Worm (Caenorhabditis elegans): Measurements from ENCODE around the gene W03F9.4.

The W03F9.4 gene

DNA sequence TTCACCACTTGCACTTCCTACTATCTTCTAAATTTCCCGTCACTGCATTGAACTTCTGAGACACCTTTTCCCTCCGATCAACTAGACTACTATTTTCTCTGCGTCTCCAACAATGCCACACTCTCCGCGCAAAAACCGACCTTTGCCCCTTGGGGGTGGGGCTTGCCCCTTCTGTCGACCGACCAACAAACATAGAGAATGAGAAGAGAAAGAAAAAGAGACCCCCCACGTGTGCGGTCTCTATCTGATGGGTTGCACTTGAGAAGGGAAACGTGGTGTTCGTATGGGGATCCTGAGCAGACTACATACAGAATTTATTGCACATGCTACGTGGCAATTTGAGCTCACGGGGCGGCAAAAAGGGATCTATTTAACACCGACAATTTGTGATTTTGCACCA is 4.0 kb upstream of the W03F9.4 start (continued):
- no peak for TF ChIP-seq lsy-2 (tag; optimal IDR thresholded peaks at IDR 0.05)

DNA sequence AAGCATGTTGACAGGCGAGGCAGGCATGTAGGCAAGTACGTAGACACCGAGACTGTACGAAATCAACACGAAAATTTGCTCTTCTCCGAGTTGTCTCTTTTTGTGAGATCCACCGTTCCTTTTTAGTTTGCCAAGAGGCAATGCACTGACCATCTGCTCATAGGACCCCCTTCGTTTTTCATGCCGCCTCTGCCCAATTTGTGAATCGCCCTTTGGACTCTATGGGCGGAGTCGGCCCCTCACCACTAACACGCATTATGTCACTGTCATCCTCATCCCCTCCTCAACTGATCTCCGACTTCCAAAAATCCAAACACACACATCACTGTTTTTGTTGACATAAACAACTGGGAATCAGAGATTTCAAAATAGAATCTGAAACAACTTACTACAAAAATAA is 2.7 kb upstream of the W03F9.4 start:
- TF ChIP-seq Y75B8A.6 (GFP tag; IDR thresholded peaks at IDR 0.05) (no peak), fkh-10 (GFP tag; optimal IDR thresholded peaks at IDR 0.05) (no peak), ctbp-1 (GFP tag; IDR thresholded peaks at IDR 0.05) (0 out of 2 replicates have a peak, but pooled peaks have one; percentile 15), zip-2 (tag; optimal IDR thresholded peaks at IDR 0.05) (no peak), mdl-1 (tag; optimal IDR thresholded peaks at IDR 0.05) (peak in 1 of 2 experiments; percentile 9), nhr-11 (tag; optimal IDR thresholded peaks at IDR 0.05) (no peak)

DNA sequence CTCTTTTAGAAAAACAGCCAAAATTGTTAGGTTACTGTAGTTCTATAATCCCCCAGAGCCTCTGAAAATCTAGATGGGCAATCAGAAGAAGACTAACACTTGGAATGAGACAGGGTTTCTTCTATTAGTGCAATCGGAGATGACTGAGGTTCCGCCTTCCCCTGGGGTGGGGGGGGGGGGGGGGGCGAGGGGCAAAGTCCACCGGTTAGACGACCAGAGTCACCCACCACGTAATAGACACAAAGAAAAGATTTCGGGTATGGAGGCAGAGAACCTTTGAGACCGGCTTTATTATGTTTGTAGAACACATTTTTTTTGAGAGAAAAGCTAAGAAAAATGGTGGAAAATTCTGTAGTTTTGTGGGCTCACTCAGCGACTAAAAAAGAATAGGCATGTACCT is 968 bp upstream of the W03F9.4 start:
- TF ChIP-seq zip-11 (GFP tag; IDR thresholded peaks at IDR 0.05) (no peak), R02D3.7 (tag; optimal IDR thresholded peaks at IDR 0.05) (no peak), php-3 (GFP tag; IDR thresholded peaks at IDR 0.05) (no peak), zip-2 (tag; optimal IDR thresholded peaks at IDR 0.05) (no peak), vab-7 (GFP tag; IDR thresholded peaks at IDR 0.05) (no peak), set-16 (GFP tag; IDR thresholded peaks at IDR 0.05) (peak; percentile 79), pha-4 (GFP tag; IDR thresholded peaks at IDR 0.05) (peak; percentile 26; the same call in 1 of the 2 replicates), pha-4 (tag; optimal IDR thresholded peaks at IDR 0.05) (no peak), snpc-4 (tag; optimal IDR thresholded peaks at IDR 0.05) (no peak)

DNA sequence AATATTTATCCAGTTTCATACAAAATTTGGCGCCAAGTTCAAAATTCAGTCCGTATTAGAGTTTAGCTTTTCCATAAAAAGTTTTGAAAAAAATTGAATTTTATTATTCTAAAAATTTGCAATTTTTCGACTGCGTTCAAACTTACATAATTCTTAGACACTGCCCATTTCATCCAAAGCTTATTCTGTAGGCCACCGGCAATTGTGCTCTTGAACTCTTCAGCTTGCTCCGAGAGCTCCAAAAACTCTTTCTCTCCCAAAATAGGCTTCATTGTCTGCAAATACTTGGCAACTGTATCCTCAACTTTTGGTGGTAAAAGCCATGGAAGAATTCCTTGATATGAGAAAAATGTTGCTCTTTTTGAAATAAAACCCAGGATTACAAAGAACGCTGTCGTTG is 1.1 kb downstream of the W03F9.4 start:
- TF ChIP-seq ceh-20 (GFP tag; IDR thresholded peaks at IDR 0.05) (no peak), unc-62 (GFP tag; optimal IDR thresholded peaks at IDR 0.05 in 1 of 2) (peak in 1 of 2 experiments; percentile 96), unc-62 (tag; optimal IDR thresholded peaks at IDR 0.05) (no peak)

DNA sequence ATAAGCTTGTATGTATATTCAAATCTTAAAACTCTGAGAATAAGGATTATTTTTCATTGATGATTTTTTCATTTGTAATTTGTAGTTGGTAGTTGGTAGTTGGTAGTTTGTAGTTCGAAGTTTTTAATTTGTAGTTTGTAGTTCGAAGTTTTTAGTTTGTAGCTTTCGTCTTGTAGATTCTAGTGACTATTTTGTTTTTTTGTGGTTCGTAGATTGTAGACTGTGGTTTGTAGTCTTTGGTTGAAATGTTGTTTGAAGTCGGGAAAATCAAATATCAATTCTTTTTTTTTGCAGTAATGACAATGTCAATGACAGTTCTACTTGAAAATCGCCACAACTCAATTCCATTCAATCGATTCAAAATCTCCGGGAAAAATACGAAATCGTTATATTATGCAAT is 5.5 kb downstream of the W03F9.4 start:
- TF ChIP-seq snpc-1.2 (GFP tag; IDR thresholded peaks at IDR 0.05) (no peak), unc-62 (GFP tag; optimal IDR thresholded peaks at IDR 0.05 in 1 of 2) (peak in 1 of 2 experiments; percentile 97), unc-62 (tag; optimal IDR thresholded peaks at IDR 0.05) (no peak), mdl-1 (tag; optimal IDR thresholded peaks at IDR 0.05) (no peak), hlh-11 (tag; optimal IDR thresholded peaks at IDR 0.05) (no peak), mxl-2 (GFP tag; conservative IDR thresholded peaks at IDR 0.05) (no peak), mxl-3 (GFP tag; optimal IDR thresholded peaks at IDR 0.05) (no peak), F26F4.8 (GFP tag; conservative IDR thresholded peaks at IDR 0.05) (no peak), rbr-2 (tag; optimal IDR thresholded peaks at IDR 0.05) (no peak)

DNA sequence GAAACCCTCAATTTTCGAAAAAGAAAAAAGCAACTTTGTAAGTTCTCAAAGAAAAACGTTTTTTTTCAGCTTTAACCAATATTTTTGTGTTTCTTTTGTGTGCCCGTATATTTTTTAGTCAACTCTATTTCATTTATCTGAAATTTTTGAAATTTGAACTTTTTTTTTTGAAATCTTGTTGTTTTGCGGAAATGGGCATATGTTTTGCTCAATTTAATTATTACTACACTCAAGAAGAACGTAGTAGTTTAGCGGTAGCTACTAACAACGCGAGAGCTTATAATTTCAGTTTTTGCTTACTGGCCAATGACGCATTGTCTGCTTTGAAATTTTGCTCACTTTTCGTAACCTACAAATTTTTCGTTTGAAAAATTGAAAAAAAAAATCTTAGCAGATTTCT is 6.4 kb downstream of the W03F9.4 start, which contains the start of gene srh-82:
TSS of gene srh-82 (plus strand) at position 301 of the 400 bp plus-strand sequence.
- TF ChIP-seq lin-39 (tag; optimal IDR thresholded peaks at IDR 0.05): no peak
- TF ChIP-seq zfp-3 (GFP tag; conservative IDR thresholded peaks at IDR 0.05): no peak
- TF ChIP-seq tra-1 (GFP tag; IDR thresholded peaks at IDR 0.05): no peak
- no peak for TF ChIP-seq mes-2 (tag; optimal IDR thresholded peaks at IDR 0.05; ENCODE audit: poor library complexity, severe bottlenecking)
- TF ChIP-seq spr-1 (tag; optimal IDR thresholded peaks at IDR 0.05): no peak
- TF ChIP-seq ceh-44 (GFP tag; IDR thresholded peaks at IDR 0.05): no peak
- TF ChIP-seq dmd-8 (GFP tag; IDR thresholded peaks at IDR 0.05): no peak
- TF ChIP-seq mep-1 (tag; optimal IDR thresholded peaks at IDR 0.05): no peak
- no peak for TF ChIP-seq F26F4.8 (GFP tag; conservative IDR thresholded peaks at IDR 0.05)
- TF ChIP-seq php-3 (GFP tag; IDR thresholded peaks at IDR 0.05): no peak
- TF ChIP-seq lin-29 (GFP tag; IDR thresholded peaks at IDR 0.05): no peak
- no peak for TF ChIP-seq rbr-2 (tag; optimal IDR thresholded peaks at IDR 0.05)
- no peak for TF ChIP-seq nhr-28 (tag; optimal IDR thresholded peaks at IDR 0.05)
- no peak for TF ChIP-seq T26A8.4 (GFP tag; IDR thresholded peaks at IDR 0.05)
- TF ChIP-seq ZK546.5 (tag; optimal IDR thresholded peaks at IDR 0.05): no peak
- TF ChIP-seq nhr-41 (GFP tag; IDR thresholded peaks at IDR 0.05): no peak
- TF ChIP-seq egl-43 (GFP tag; IDR thresholded peaks at IDR 0.05): no peak
- no peak for TF ChIP-seq lin-13 (GFP tag; optimal IDR thresholded peaks at IDR 0.05)
- no peak for TF ChIP-seq nhr-6 (tag; optimal IDR thresholded peaks at IDR 0.05)
